Worm (Caenorhabditis elegans): ENCODE measurements around the gene scl-5.

The scl-5 gene

DNA sequence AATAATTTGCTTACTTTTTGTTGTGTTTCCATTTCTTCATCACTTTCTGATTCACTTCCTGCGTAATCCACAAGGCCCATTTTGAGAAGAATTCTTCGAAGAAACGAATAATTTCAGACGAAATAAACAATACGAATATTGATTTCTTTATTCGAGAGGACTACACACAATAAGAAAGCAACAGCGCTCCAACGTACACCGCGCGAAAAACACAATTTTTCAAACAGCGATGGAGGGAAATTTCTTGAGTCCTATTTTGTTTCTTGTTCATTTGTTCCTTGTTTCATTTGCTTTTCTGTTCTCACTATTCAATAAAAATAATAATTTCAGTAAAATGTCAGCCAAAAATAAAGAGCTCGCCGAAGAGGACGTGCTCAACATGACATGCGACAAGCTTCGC lies 29.9 kb downstream of the scl-5 start, which contains the start of the genes prcc-1 and C39E9.12 (continued):
- TF ChIP-seq snpc-4 (tag; optimal IDR thresholded peaks at IDR 0.05): peak; percentile 44
- TF ChIP-seq lsy-2 (tag; optimal IDR thresholded peaks at IDR 0.05): peak; percentile 31 to 86
- peak; percentile 96 for TF ChIP-seq nhr-129 (tag; optimal IDR thresholded peaks at IDR 0.05)
- TF ChIP-seq R02D3.7 (tag; optimal IDR thresholded peaks at IDR 0.05): no peak
- TF ChIP-seq crh-2 (tag; optimal IDR thresholded peaks at IDR 0.05): peak; percentile 76
- TF ChIP-seq ZK546.5 (tag; optimal IDR thresholded peaks at IDR 0.05): no peak
- no peak for TF ChIP-seq sem-4 (tag; optimal IDR thresholded peaks at IDR 0.05)
- TF ChIP-seq lin-11 (tag; optimal IDR thresholded peaks at IDR 0.05): no peak
- no peak for TF ChIP-seq nhr-25 (tag; optimal IDR thresholded peaks at IDR 0.05)
- TF ChIP-seq ceh-82 (tag; optimal IDR thresholded peaks at IDR 0.05): no peak
- no peak for TF ChIP-seq elt-1 (tag; optimal IDR thresholded peaks at IDR 0.05)
- TF ChIP-seq mdl-1 (tag; optimal IDR thresholded peaks at IDR 0.05): no peak
- no peak for TF ChIP-seq ztf-1 (GFP tag; conservative IDR thresholded peaks at IDR 0.05)
- peak; percentile 94 for TF ChIP-seq unc-55 (GFP tag; optimal IDR thresholded peaks at IDR 0.05)
- TF ChIP-seq C34F6.9 (tag; optimal IDR thresholded peaks at IDR 0.05): peak; percentile 86
- no peak for TF ChIP-seq skn-1 (tag; optimal IDR thresholded peaks at IDR 0.05)
- no peak for TF ChIP-seq unc-39 (tag; optimal IDR thresholded peaks at IDR 0.05)
- TF ChIP-seq nhr-6 (tag; optimal IDR thresholded peaks at IDR 0.05): peak; percentile 23

DNA sequence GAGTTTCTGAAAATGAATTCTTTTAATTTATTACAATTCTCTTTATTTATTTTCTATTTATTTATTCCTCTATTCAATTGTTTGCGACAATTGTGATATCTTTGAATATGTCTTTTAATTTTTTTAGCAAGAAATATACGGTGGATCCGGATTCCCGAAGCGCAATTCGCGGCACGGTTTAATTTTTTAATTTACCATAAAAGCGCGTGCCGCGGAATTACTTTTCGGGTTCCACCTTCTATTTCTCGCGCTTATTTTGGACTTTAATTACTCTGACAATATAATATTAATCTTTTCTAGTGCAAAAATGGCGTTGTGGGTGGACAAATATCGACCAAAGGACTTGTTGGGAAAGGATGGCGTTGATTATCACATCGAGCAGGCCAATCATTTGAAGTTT lies 31.6 kb downstream of the scl-5 start, which contains the start of gene rfc-3:
Gene rfc-3 (plus strand): TSS at position 301 of the 400 bp plus-strand sequence.
- TF ChIP-seq Y55F3AM.14 (GFP tag; optimal IDR thresholded peaks at IDR 0.05) (no peak), nhr-21 (tag; optimal IDR thresholded peaks at IDR 0.05) (no peak), lsy-2 (tag; optimal IDR thresholded peaks at IDR 0.05) (no peak), fos-1 (tag; optimal IDR thresholded peaks at IDR 0.05) (no peak), nhr-11 (tag; optimal IDR thresholded peaks at IDR 0.05) (no peak), zag-1 (tag; optimal IDR thresholded peaks at IDR 0.05) (no peak), mbf-1 (tag; optimal IDR thresholded peaks at IDR 0.05) (no peak), nhr-129 (tag; optimal IDR thresholded peaks at IDR 0.05) (no peak), F13H6.1 (tag; optimal IDR thresholded peaks at IDR 0.05) (no peak), lin-13 (GFP tag; optimal IDR thresholded peaks at IDR 0.05) (no peak), alr-1 (tag; optimal IDR thresholded peaks at IDR 0.05) (no peak), nhr-237 (tag; optimal IDR thresholded peaks at IDR 0.05) (no peak), ama-1 (optimal IDR thresholded peaks at IDR 0.05) (no peak), lin-11 (tag; optimal IDR thresholded peaks at IDR 0.05) (no peak), crh-2 (tag; optimal IDR thresholded peaks at IDR 0.05) (no peak)

DNA sequence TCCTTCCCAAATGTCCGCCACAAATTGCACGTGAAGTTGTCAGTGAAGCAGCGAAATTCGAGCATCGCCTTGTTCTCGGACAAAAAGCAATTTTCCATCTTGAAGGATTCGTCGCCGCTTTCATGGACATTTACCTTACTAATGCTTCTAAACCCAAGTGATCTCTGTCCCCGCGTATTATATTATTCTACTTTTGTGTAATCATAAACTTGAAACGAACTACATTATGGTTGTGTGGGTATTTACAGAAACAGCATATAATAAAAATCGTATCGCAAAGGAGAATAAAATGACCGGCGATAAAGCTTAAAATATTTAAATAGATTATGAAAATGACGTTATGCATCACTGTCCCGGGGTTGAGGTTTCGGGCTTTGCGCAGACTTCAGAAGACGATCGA lies 33.0 kb downstream of the scl-5 start:
- TF ChIP-seq gmeb-1 (tag; optimal IDR thresholded peaks at IDR 0.05) (no peak), nhr-129 (tag; optimal IDR thresholded peaks at IDR 0.05) (peak; percentile 27)

- TF ChIP-seq zag-1 (tag; optimal IDR thresholded peaks at IDR 0.05) (no peak), alr-1 (tag; optimal IDR thresholded peaks at IDR 0.05) (no peak), C34F6.9 (tag; optimal IDR thresholded peaks at IDR 0.05) (peak; percentile 91), R02D3.7 (tag; optimal IDR thresholded peaks at IDR 0.05) (no peak), elt-3 (tag; optimal IDR thresholded peaks at IDR 0.05) (no peak), aly-2 (tag; optimal IDR thresholded peaks at IDR 0.05) (no peak), gmeb-1 (tag; optimal IDR thresholded peaks at IDR 0.05) (peak; percentile 84), mdl-1 (tag; optimal IDR thresholded peaks at IDR 0.05) (peak in 1 of 2 experiments; percentile 5), lin-39 (tag; optimal IDR thresholded peaks at IDR 0.05) (no peak), lin-11 (tag; optimal IDR thresholded peaks at IDR 0.05) (peak; percentile 23), mab-5 (tag; optimal IDR thresholded peaks at IDR 0.05) (peak; percentile 67), Y55F3AM.14 (GFP tag; optimal IDR thresholded peaks at IDR 0.05) (no peak), peb-1 (tag; optimal IDR thresholded peaks at IDR 0.05) (no peak), mbf-1 (tag; optimal IDR thresholded peaks at IDR 0.05) (no peak), nhr-10 (tag; optimal IDR thresholded peaks at IDR 0.05) (no peak), sma-9 (GFP tag; optimal IDR thresholded peaks at IDR 0.05) (no peak), sma-9 (tag; optimal IDR thresholded peaks at IDR 0.05) (no peak), nhr-21 (tag; optimal IDR thresholded peaks at IDR 0.05) (no peak), nhr-77 (tag; optimal IDR thresholded peaks at IDR 0.05) (no peak), nhr-6 (tag; optimal IDR thresholded peaks at IDR 0.05) (no peak), skn-1 (tag; optimal IDR thresholded peaks at IDR 0.05) (no peak), unc-62 (GFP tag; optimal IDR thresholded peaks at IDR 0.05) (no peak), dmd-4 (tag; optimal IDR thresholded peaks at IDR 0.05) (no peak), nhr-12 (tag; optimal IDR thresholded peaks at IDR 0.05) (no peak), ceh-16 (tag; optimal IDR thresholded peaks at IDR 0.05) (no peak), ztf-4 (tag; optimal IDR thresholded peaks at IDR 0.05) (no peak), ceh-82 (tag; optimal IDR thresholded peaks at IDR 0.05) (no peak), blmp-1 (tag; optimal IDR thresholded peaks at IDR 0.05; ENCODE audit: insufficient read depth) (peak; percentile 6), sma-3 (GFP tag; optimal IDR thresholded peaks at IDR 0.05) (peak; percentile 40), F13H6.1 (tag; optimal IDR thresholded peaks at IDR 0.05) (peak; percentile 53), fos-1 (tag; optimal IDR thresholded peaks at IDR 0.05) (peak; percentile 47), snpc-4 (tag; optimal IDR thresholded peaks at IDR 0.05) (no peak), nhr-25 (tag; optimal IDR thresholded peaks at IDR 0.05) (peak; percentile 65), nhr-237 (tag; optimal IDR thresholded peaks at IDR 0.05) (no peak), elt-1 (tag; optimal IDR thresholded peaks at IDR 0.05) (no peak), ama-1 (optimal IDR thresholded peaks at IDR 0.05) (peak; percentile 8), lsy-2 (tag; optimal IDR thresholded peaks at IDR 0.05) (peak; percentile 65 to 90)
Measured at ce11 chrIV:13098652-13099051, 34.8 kb downstream of the scl-5 start, which contains the start of the genes dli-1, tin-9.2 and exos-4.1. TSS of gene dli-1 (minus strand) at chrIV:13098792. TSS of gene tin-9.2 (plus strand) at chrIV:13098995. TSS of gene exos-4.1 (plus strand) at chrIV:13098999.
